Worm (Caenorhabditis elegans) whole organism, L2 larva: ENCODE results near the gene F58A6.2.

Source experiments
- F13H6.1 ChIP-seq: sonication (generic microtip); optimal IDR thresholded peaks from 2 replicates; lab custom pipeline; 2016; ENCODE audit warnings: missing genetic modification characterization, missing compliant biosample characterization
- ZK546.5 ChIP-seq: sonication (generic microtip); optimal IDR thresholded peaks from 2 replicates; lab custom pipeline; 2017; ENCODE audit warnings: missing biosample characterization, missing genetic modification characterization
- aly-2 ChIP-seq: fragments of 150-350 bp; optimal IDR thresholded peaks from 2 replicates; lab custom pipeline; 2014; ENCODE audit warnings: missing biosample characterization, missing genetic modification characterization
- ama-1 ChIP-seq: fragments of 150-350 bp; optimal IDR thresholded peaks from 2 replicates; lab custom pipeline; 2018; ENCODE audit warnings: inconsistent platforms
- egl-27 ChIP-seq: sonication (generic microtip); optimal IDR thresholded peaks from 3 replicates; lab custom pipeline; 2017; ENCODE audit warnings: missing biosample characterization, missing genetic modification reagents, missing genetic modification characterization
- lsy-2 ChIP-seq, 2 experiments: fragments of 150-350 bp in 1 of 2; sonication (generic microtip) in 1 of 2; optimal IDR thresholded peaks; 2 replicates each; lab custom pipeline; 2014 to 2017; ENCODE audit warnings: missing biosample characterization in 2 of 2, missing genetic modification characterization in 2 of 2
- mab-5 ChIP-seq: fragments of 150-350 bp; optimal IDR thresholded peaks from 2 replicates; lab custom pipeline; 2014; ENCODE audit warnings: missing biosample characterization, missing genetic modification characterization
- mdl-1 ChIP-seq, 2 experiments: fragments of 150-350 bp in 1 of 2; sonication (generic microtip) in 1 of 2; optimal IDR thresholded peaks; 2 replicates each; lab custom pipeline; 2017; ENCODE audit warnings: missing biosample characterization in 2 of 2, missing genetic modification characterization in 2 of 2
- ztf-4 ChIP-seq: fragments of 150-350 bp; optimal IDR thresholded peaks from 2 replicates; lab custom pipeline; 2014; ENCODE audit warnings: missing biosample characterization, missing genetic modification characterization

- TF ChIP-seq F13H6.1 (tag; lab: Kevin White, UChicago) (no peak), ama-1 (lab: Kevin White, UChicago) (no peak), ztf-4 (no peak), ZK546.5 (tag; lab: Kevin White, UChicago) (no peak), aly-2 (tag; lab: Kevin White, UChicago) (no peak), lsy-2 (tag; optimal IDR thresholded peaks at IDR 0.05; lab: Kevin White, UChicago) (no peak), mab-5 (tag; lab: Kevin White, UChicago) (no peak), egl-27 (tag; lab: Kevin White, UChicago) (no peak), mdl-1 (tag; optimal IDR thresholded peaks at IDR 0.05; lab: Kevin White, UChicago) (no peak)
Observed at ce11 chrII:5120612-5121011, 15.9 kb upstream of the F58A6.2 start.
